Worm (Caenorhabditis elegans): ENCODE data around the gene sqv-6.

ce11 chrV:975184-975583 is 10.6 kb upstream of the sqv-6 start:
- TF ChIP-seq ets-7 (tag; optimal IDR thresholded peaks at IDR 0.05) (no peak), hnd-1 (tag; optimal IDR thresholded peaks at IDR 0.05) (no peak), hmg-4 (GFP tag; optimal IDR thresholded peaks at IDR 0.05) (peak; percentile 79), tra-4 (tag; optimal IDR thresholded peaks at IDR 0.05) (no peak)
